Worm (Caenorhabditis elegans) whole organism, L4 larva: ENCODE results near the gene C06E1.11.

Source experiments
- F44E2.7 ChIP-seq: fragments of 200-800 bp; sonication (Bioruptor generic); IDR thresholded peaks from 2 replicates; pipeline ENCODE4 v2.1.2; 2022; ENCODE audit warnings: missing genetic modification characterization, missing compliant biosample characterization
- T20F7.1 ChIP-seq: fragments of 200-800 bp; sonication (Bioruptor generic); optimal IDR thresholded peaks from 2 replicates; lab custom pipeline; 2018; ENCODE audit warnings: mild to moderate bottlenecking, missing genetic modification characterization, missing compliant biosample characterization
- Y105C5A.15 ChIP-seq: fragments of 200-800 bp; sonication (Bioruptor generic); IDR thresholded peaks from 2 replicates; pipeline ENCODE4 v1.3.6; 2022; ENCODE audit warnings: missing genetic modification characterization, missing compliant biosample characterization
- Y5F2A.4 ChIP-seq: fragments of 200-800 bp; sonication (Bioruptor generic); optimal IDR thresholded peaks from 2 replicates; lab custom pipeline; 2018; ENCODE audit warnings: mild to moderate bottlenecking, missing genetic modification characterization, missing compliant biosample characterization
- Y75B8A.6 ChIP-seq: fragments of 200-800 bp; sonication (Bioruptor generic); IDR thresholded peaks from 2 replicates; pipeline ENCODE4 v1.3.6; 2022; ENCODE audit warnings: missing genetic modification reagents, missing genetic modification characterization, missing compliant biosample characterization
- aha-1 ChIP-seq: fragments of 150-350 bp; peaks from one replicate; lab custom pipeline; 2014; ENCODE audit warnings: missing biosample characterization, missing genetic modification characterization
- aly-2 ChIP-seq: sonication (generic microtip); optimal IDR thresholded peaks from 2 replicates; lab custom pipeline; 2018; ENCODE audit warnings: missing biosample characterization, missing genetic modification characterization
- ceh-20 ChIP-seq: fragments of 200-800 bp; sonication (Bioruptor generic); IDR thresholded peaks from 2 replicates; pipeline ENCODE4 v1.3.6; 2022; ENCODE audit warnings: missing genetic modification reagents, missing genetic modification characterization, missing compliant biosample characterization
- ceh-82 ChIP-seq: sonication (generic microtip); optimal IDR thresholded peaks from 2 replicates; lab custom pipeline; 2017; ENCODE audit warnings: missing biosample characterization, missing genetic modification characterization
- ces-1 ChIP-seq: fragments of 150-350 bp; sonication (generic microtip); optimal IDR thresholded peaks from 4 replicates; lab custom pipeline; 2014; ENCODE audit warnings: missing biosample characterization, missing genetic modification reagents, missing genetic modification characterization
- cey-2 ChIP-seq: sonication (generic microtip); optimal IDR thresholded peaks from 3 replicates; lab custom pipeline; 2017; ENCODE audit warnings: missing genetic modification characterization, mild to moderate bottlenecking, missing compliant biosample characterization, antibody characterized with exemption, borderline replicate concordance; ENCODE audit not compliant: insufficient read depth
- ctbp-1 ChIP-seq: fragments of 200-800 bp; sonication (Bioruptor generic); IDR thresholded peaks from 2 replicates; pipeline ENCODE4 v1.3.6; 2022; ENCODE audit warnings: missing genetic modification reagents, missing genetic modification characterization, missing compliant biosample characterization
- daf-16 ChIP-seq, 3 experiments: sonication (generic microtip); optimal IDR thresholded peaks; 2 replicates each; lab custom pipeline; 2016 to 2017; ENCODE audit warnings: missing genetic modification characterization in 3 of 3, missing genetic modification reagents in 3 of 3, mild to moderate bottlenecking in 2 of 3, missing compliant biosample characterization in 2 of 3, missing biosample characterization in 1 of 3, moderate library complexity in 1 of 3
- daf-19 ChIP-seq: fragments of 200-800 bp; sonication (Bioruptor generic); conservative IDR thresholded peaks from 2 replicates; pipeline ENCODE4 v1.3.6; 2022; ENCODE audit warnings: missing genetic modification characterization, missing compliant biosample characterization
- dmd-6 ChIP-seq: fragments of 200-800 bp; sonication (Bioruptor generic); IDR thresholded peaks from 2 replicates; pipeline ENCODE4 v1.3.6; 2022; ENCODE audit warnings: missing genetic modification reagents, missing genetic modification characterization, missing compliant biosample characterization
- dmd-9 ChIP-seq: fragments of 200-800 bp; sonication (Bioruptor generic); IDR thresholded peaks from 2 replicates; pipeline ENCODE4 v1.3.6; 2022; ENCODE audit warnings: missing genetic modification reagents, missing genetic modification characterization, missing compliant biosample characterization
- dve-1 ChIP-seq: sonication (generic microtip); optimal IDR thresholded peaks from 2 replicates; lab custom pipeline; 2017; ENCODE audit warnings: antibody characterized with exemption, mild to moderate bottlenecking, missing genetic modification characterization, missing compliant biosample characterization; ENCODE audit not compliant: insufficient read depth
- hlh-11 ChIP-seq: fragments of 200-800 bp; sonication (Bioruptor generic); optimal IDR thresholded peaks from 2 replicates; lab custom pipeline; 2018; ENCODE audit warnings: mild to moderate bottlenecking, missing genetic modification characterization, missing compliant biosample characterization
- hlh-30 ChIP-seq: sonication (generic microtip); optimal IDR thresholded peaks from 2 replicates; lab custom pipeline; 2017; ENCODE audit warnings: antibody characterized with exemption, mild to moderate bottlenecking, missing genetic modification characterization, missing compliant biosample characterization; ENCODE audit not compliant: insufficient read depth
- lsy-2 ChIP-seq, 2 experiments: fragments of 150-350 bp in 1 of 2; sonication (generic microtip) in 1 of 2; optimal IDR thresholded peaks; 2 replicates each; lab custom pipeline; 2014 to 2017; ENCODE audit warnings: missing biosample characterization in 2 of 2, missing genetic modification characterization in 2 of 2
- madf-9 ChIP-seq: fragments of 200-800 bp; sonication (Bioruptor generic); conservative IDR thresholded peaks from 2 replicates; pipeline ENCODE4 v1.3.6; 2022; ENCODE audit warnings: missing genetic modification reagents, missing genetic modification characterization, missing compliant biosample characterization
- mdl-1 ChIP-seq, 2 experiments: fragments of 150-350 bp in 1 of 2; sonication (generic microtip) in 1 of 2; optimal IDR thresholded peaks; 2 replicates each; lab custom pipeline; 2014 to 2017; ENCODE audit warnings: missing biosample characterization in 2 of 2, missing genetic modification characterization in 2 of 2
- mdt-29 ChIP-seq: fragments of 200-800 bp; sonication (Bioruptor generic); IDR thresholded peaks from 2 replicates; pipeline ENCODE4 v1.3.6; 2022; ENCODE audit warnings: missing genetic modification reagents, missing genetic modification characterization, missing compliant biosample characterization
- mxl-2 ChIP-seq: fragments of 200-800 bp; sonication (Bioruptor generic); conservative IDR thresholded peaks from 2 replicates; pipeline ENCODE4 v1.3.6; 2022; ENCODE audit warnings: missing genetic modification reagents, missing genetic modification characterization, missing compliant biosample characterization
- nhr-11 ChIP-seq: fragments of 150-350 bp; optimal IDR thresholded peaks from 2 replicates; lab custom pipeline; 2014; ENCODE audit warnings: missing biosample characterization, missing genetic modification characterization
- nhr-111 ChIP-seq: fragments of 200-800 bp; sonication (Bioruptor generic); optimal IDR thresholded peaks from 2 replicates; lab custom pipeline; 2018; ENCODE audit warnings: mild to moderate bottlenecking, missing genetic modification characterization, missing compliant biosample characterization
- nhr-237 ChIP-seq: sonication (generic microtip); optimal IDR thresholded peaks from 2 replicates; lab custom pipeline; 2017; ENCODE audit warnings: missing biosample characterization, missing genetic modification characterization
- nhr-28 ChIP-seq: fragments of 150-350 bp; optimal IDR thresholded peaks from 2 replicates; lab custom pipeline; 2014; ENCODE audit warnings: missing biosample characterization, missing genetic modification characterization
- nhr-48 ChIP-seq: sonication (generic microtip); optimal IDR thresholded peaks from 2 replicates; lab custom pipeline; 2016; ENCODE audit warnings: mild to moderate bottlenecking, missing genetic modification characterization, missing compliant biosample characterization
- nhr-6 ChIP-seq: fragments of 150-350 bp; optimal IDR thresholded peaks from 2 replicates; lab custom pipeline; 2014; ENCODE audit warnings: missing biosample characterization, missing genetic modification characterization
- nhr-76 ChIP-seq: fragments of 150-350 bp; optimal IDR thresholded peaks from 2 replicates; lab custom pipeline; 2014; ENCODE audit warnings: missing biosample characterization, missing genetic modification characterization
- pha-4 ChIP-seq, 2 experiments: fragments of 150-350 bp in 1 of 2; fragments of 200-800 bp in 1 of 2; sonication (Bioruptor generic) in 1 of 2; IDR thresholded peaks in 1 of 2; optimal IDR thresholded peaks in 1 of 2; 2 replicates each; pipeline versions ENCODE4 v1.3.6 to Lab custom; 2014 to 2022; ENCODE audit warnings: missing genetic modification characterization in 2 of 2, missing genetic modification reagents in 2 of 2, missing biosample characterization in 1 of 2, missing compliant biosample characterization in 1 of 2
- pqm-1 ChIP-seq: sonication (generic microtip); optimal IDR thresholded peaks from 2 replicates; lab custom pipeline; 2017; ENCODE audit warnings: missing biosample characterization, missing genetic modification characterization
- rbr-2 ChIP-seq: sonication (generic microtip); optimal IDR thresholded peaks from 2 replicates; lab custom pipeline; 2016; ENCODE audit warnings: missing genotype, missing genetic modification characterization, missing compliant biosample characterization
- sdz-12 ChIP-seq: fragments of 200-800 bp; sonication (Bioruptor generic); optimal IDR thresholded peaks from 2 replicates; lab custom pipeline; 2018; ENCODE audit warnings: mild to moderate bottlenecking, missing genetic modification characterization, missing compliant biosample characterization
- spr-1 ChIP-seq: sonication (generic microtip); optimal IDR thresholded peaks from 2 replicates; lab custom pipeline; 2016; ENCODE audit warnings: mild to moderate bottlenecking, missing genetic modification characterization, missing compliant biosample characterization
- unc-62 ChIP-seq, 3 experiments: fragments of 150-350 bp in 1 of 3; sonication (generic microtip); optimal IDR thresholded peaks in 2 of 3; peaks in 1 of 3; 1 replicate in 1 of 3; 2 replicates in 2 of 3; lab custom pipeline; 2014 to 2017; ENCODE audit warnings: missing biosample characterization in 3 of 3, missing genetic modification characterization in 3 of 3, missing genetic modification reagents in 3 of 3, missing genotype in 1 of 3
- vab-7 ChIP-seq: fragments of 200-800 bp; sonication (Bioruptor generic); IDR thresholded peaks from 2 replicates; pipeline ENCODE4 v1.3.6; 2022; ENCODE audit warnings: missing genetic modification reagents, missing genetic modification characterization, missing compliant biosample characterization
- zip-11 ChIP-seq: fragments of 200-800 bp; sonication (Bioruptor generic); IDR thresholded peaks from 2 replicates; pipeline ENCODE4 v1.3.6; 2022; ENCODE audit warnings: missing genetic modification characterization, missing compliant biosample characterization

Gene C06E1.11

ce11 chrIII:8656055-8656454 is 39.6 kb upstream of the C06E1.11 start:
- no peak for TF ChIP-seq ceh-20 (GFP tag; lab: Robert Waterston, UW)
- TF ChIP-seq daf-16 (GFP tag; optimal IDR thresholded peaks at IDR 0.05; lab: Kevin White, UChicago): no peak
- peak; percentile 37 for TF ChIP-seq daf-16 (tag; optimal IDR thresholded peaks at IDR 0.05; lab: Kevin White, UChicago)

- TF ChIP-seq pqm-1 (tag; lab: Kevin White, UChicago) (no peak), T20F7.1 (GFP tag; lab: Kevin White, UChicago) (peak; percentile 6), mxl-2 (GFP tag; lab: Robert Waterston, UW) (0 out of 2 replicates have a peak, but pooled peaks have one; percentile 41), mdt-29 (GFP tag; lab: Robert Waterston, UW) (no peak), hlh-30 (tag; lab: Kevin White, UChicago) (peak; percentile 59), nhr-48 (tag; lab: Kevin White, UChicago) (peak; percentile 22), dmd-6 (GFP tag; lab: Robert Waterston, UW) (peak; percentile 30; the same call in 1 of the 2 replicates)
Observed at ce11 chrIII:8655412-8655811, 38.9 kb upstream of the C06E1.11 start.

DNA sequence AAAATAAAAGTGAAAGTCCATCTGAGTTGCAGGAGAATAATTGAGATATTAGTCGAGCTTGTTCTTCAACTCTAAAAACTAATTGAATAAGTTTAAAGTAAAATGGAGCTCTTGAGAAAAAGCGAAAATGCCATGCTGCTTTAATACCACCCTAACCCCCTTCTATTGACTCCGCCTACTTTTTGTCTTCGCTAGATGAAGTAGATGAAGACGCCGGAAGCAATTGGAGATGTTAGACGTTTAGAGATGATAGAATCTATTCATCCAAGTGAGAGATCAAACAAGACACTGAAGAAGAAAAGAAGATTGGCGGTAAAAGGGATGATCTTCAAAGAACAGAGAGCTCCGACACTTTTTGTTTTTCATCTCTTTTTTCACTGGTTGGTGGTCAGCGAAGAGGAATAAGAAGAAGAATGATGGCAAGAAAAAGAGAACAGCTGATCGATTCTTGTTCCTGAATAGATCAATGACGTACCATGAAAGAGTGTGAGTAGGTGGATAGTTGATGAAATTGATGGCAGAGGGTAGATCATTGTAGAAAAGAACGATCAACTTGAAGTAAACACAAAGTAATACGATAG is 38.0 kb upstream of the C06E1.11 start:
- peak; percentile 23 for TF ChIP-seq nhr-11
- no peak for TF ChIP-seq Y75B8A.6 (GFP tag; lab: Robert Waterston, UW)
- no peak for TF ChIP-seq F44E2.7 (GFP tag; lab: Robert Waterston, UW)
- peak in 1 of 2 experiments; percentile 37 for TF ChIP-seq unc-62 (GFP tag; optimal IDR thresholded peaks at IDR 0.05 in 1 of 2; lab: Kevin White, UChicago)
- no peak for TF ChIP-seq unc-62 (tag; optimal IDR thresholded peaks at IDR 0.05; lab: Kevin White, UChicago)
- peak; percentile 6; the same call in 1 of the 2 replicates for TF ChIP-seq dmd-6 (GFP tag; lab: Robert Waterston, UW)
- 0 out of 2 replicates have a peak, but pooled peaks have one; percentile 11 for TF ChIP-seq ceh-20 (GFP tag; lab: Robert Waterston, UW)
- TF ChIP-seq lsy-2 (tag; optimal IDR thresholded peaks at IDR 0.05; lab: Kevin White, UChicago): peak in 1 of 2 experiments; percentile 4

- TF ChIP-seq dve-1 (tag; lab: Kevin White, UChicago) (peak; percentile 70), spr-1 (tag; lab: Kevin White, UChicago) (peak; percentile 2), dmd-6 (GFP tag; lab: Robert Waterston, UW) (peak; percentile 27; the same call in 1 of the 2 replicates), ctbp-1 (GFP tag; lab: Robert Waterston, UW) (no peak), daf-16 (GFP tag; optimal IDR thresholded peaks at IDR 0.05; lab: Kevin White, UChicago) (no peak), daf-16 (tag; optimal IDR thresholded peaks at IDR 0.05; lab: Kevin White, UChicago) (peak; percentile 67), aha-1 (peak; percentile 83), nhr-28 (peak; percentile 38), nhr-48 (tag; lab: Kevin White, UChicago) (peak; percentile 6), ces-1 (GFP tag; lab: Kevin White, UChicago) (no peak), mdl-1 (tag; optimal IDR thresholded peaks at IDR 0.05; lab: Kevin White, UChicago) (peak in 1 of 2 experiments; percentile 39), rbr-2 (tag; lab: Kevin White, UChicago) (no peak), hlh-11 (tag; lab: Kevin White, UChicago) (peak; percentile 53), Y105C5A.15 (no peak), pha-4 (GFP tag; IDR thresholded peaks at IDR 0.05; lab: Robert Waterston, UW) (no peak), pha-4 (tag; optimal IDR thresholded peaks at IDR 0.05; lab: Kevin White, UChicago) (peak; percentile 39), hlh-30 (tag; lab: Kevin White, UChicago) (peak; percentile 65)
Observed at ce11 chrIII:8653875-8654386, 37.4 kb upstream of the C06E1.11 start, which contains the start of gene F22B7.9. TSS of gene F22B7.9 (minus strand) at chrIII:8653925.

DNA sequence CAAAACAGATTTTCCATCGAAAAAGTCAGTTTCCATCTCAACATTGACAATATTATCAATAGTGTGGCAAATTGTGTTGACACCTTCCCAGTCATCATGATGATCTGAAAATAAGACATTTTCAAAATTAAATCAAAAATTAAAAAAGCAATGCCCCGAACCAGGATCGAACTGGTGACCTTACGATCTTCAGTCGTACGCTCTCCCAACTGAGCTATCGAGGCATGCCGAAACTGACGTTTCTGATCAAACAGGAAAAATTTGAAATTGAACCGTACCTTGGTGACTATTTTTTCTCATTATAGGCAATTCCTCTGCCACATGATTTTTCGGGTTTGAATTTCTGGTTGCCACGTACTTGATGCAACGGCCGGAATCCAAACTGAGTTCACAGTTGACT is 37.0 kb upstream of the C06E1.11 start:
- TF ChIP-seq vab-7 (GFP tag; lab: Robert Waterston, UW): 0 out of 2 replicates have a peak, but pooled peaks have one; percentile 51
- no peak for TF ChIP-seq nhr-6 (tag; lab: Kevin White, UChicago)
- no peak for TF ChIP-seq cey-2
- TF ChIP-seq madf-9 (GFP tag; lab: Robert Waterston, UW): no peak
- no peak for TF ChIP-seq nhr-111 (GFP tag; lab: Kevin White, UChicago)
- TF ChIP-seq ctbp-1 (GFP tag; lab: Robert Waterston, UW): no peak
- TF ChIP-seq ceh-82 (tag; lab: Kevin White, UChicago): no peak
- no peak for TF ChIP-seq dmd-9 (GFP tag; lab: Robert Waterston, UW)
- TF ChIP-seq sdz-12 (GFP tag; lab: Kevin White, UChicago): no peak
- TF ChIP-seq nhr-76 (tag; lab: Kevin White, UChicago): no peak
- no peak for TF ChIP-seq zip-11 (GFP tag; lab: Robert Waterston, UW)
- no peak for TF ChIP-seq daf-19
- TF ChIP-seq Y5F2A.4: no peak
- no peak for TF ChIP-seq rbr-2 (tag; lab: Kevin White, UChicago)
- no peak for TF ChIP-seq nhr-237 (tag; lab: Kevin White, UChicago)
- no peak for TF ChIP-seq mdl-1 (tag; optimal IDR thresholded peaks at IDR 0.05; lab: Kevin White, UChicago)
- no peak for TF ChIP-seq aly-2
